Fruit fly (Drosophila melanogaster): Measurements from ENCODE around the gene Clic.

Gene Clic

DNA sequence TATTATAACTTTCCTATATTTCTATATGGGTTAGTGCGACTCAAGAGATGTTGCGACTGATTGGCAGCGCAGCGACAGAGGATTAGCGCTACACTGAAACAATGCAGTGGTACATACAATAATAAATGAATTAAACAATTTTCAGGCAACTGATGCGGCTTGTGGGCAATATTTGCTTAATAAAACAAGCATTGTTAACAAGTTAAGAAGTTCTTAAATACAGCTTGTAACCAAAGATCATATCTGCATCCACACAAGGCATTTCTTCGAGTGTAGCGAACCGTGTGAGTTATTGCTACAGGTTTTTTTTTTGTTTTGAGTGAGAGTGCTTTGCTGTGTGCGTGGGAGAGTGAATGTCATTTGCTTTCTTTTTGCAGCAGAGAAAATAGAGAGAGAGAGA lies 16.8 kb upstream of the Clic start (continued):
- TF ChIP-seq Gug (GFP tag; IDR thresholded peaks at IDR 0.05) (peak; percentile 71; the same call in 3 of the 4 replicates), CG11504 (tag; optimal IDR thresholded peaks at IDR 0.05) (peak; percentile 85), CG6272 (GFP tag; IDR thresholded peaks at IDR 0.05) (peak; percentile 52), Dbx (GFP tag; IDR thresholded peaks at IDR 0.05) (peak; percentile 39; the same call in 2 of the 3 replicates), Drgx (GFP tag; IDR thresholded peaks at IDR 0.05) (peak; percentile 92), pros (GFP tag; optimal IDR thresholded peaks at IDR 0.05) (no peak), CG31441 (GFP tag; IDR thresholded peaks at IDR 0.05) (peak; percentile 79), BtbVII (GFP tag; optimal IDR thresholded peaks at IDR 0.05) (peak; percentile 29), CG4854 (GFP tag; optimal IDR thresholded peaks at IDR 0.05) (peak; percentile 65), zfh2 (GFP tag; optimal IDR thresholded peaks at IDR 0.05) (peak; percentile 82), CG13775 (GFP tag; optimal IDR thresholded peaks at IDR 0.05) (peak; percentile 59), pb (GFP tag; optimal IDR thresholded peaks at IDR 0.05) (peak; percentile 8), cas (GFP tag; IDR thresholded peaks at IDR 0.05) (0 out of 2 replicates have a peak, but pooled peaks have one; percentile 17), CG16779 (GFP tag; IDR thresholded peaks at IDR 0.05) (no peak), Nf-YB (GFP tag; optimal IDR thresholded peaks at IDR 0.05) (peak; percentile 38), ash1 (GFP tag; optimal IDR thresholded peaks at IDR 0.05) (no peak), zf30C (GFP tag; optimal IDR thresholded peaks at IDR 0.05) (peak; percentile 60), h (optimal IDR thresholded peaks at IDR 0.05) (no peak), bigmax (GFP tag; optimal IDR thresholded peaks at IDR 0.05) (no peak), MTF-1 (GFP tag; optimal IDR thresholded peaks at IDR 0.05; ENCODE audit: borderline replicate concordance) (peak; percentile 14), Kr (GFP tag; optimal IDR thresholded peaks at IDR 0.05) (no peak), CG7372 (GFP tag; IDR thresholded peaks at IDR 0.05) (peak; percentile 50; the same call in 1 of the 2 replicates), Scr (GFP tag; IDR thresholded peaks at IDR 0.05; ENCODE audit: partially characterized antibody) (no peak), CG31224 (GFP tag; IDR thresholded peaks at IDR 0.05) (peak; percentile 39; the same call in 1 of the 2 replicates), CG5180 (GFP tag; optimal IDR thresholded peaks at IDR 0.05) (peak; percentile 52), Lpt (GFP tag; optimal IDR thresholded peaks at IDR 0.05) (no peak), Oli (tag; optimal IDR thresholded peaks at IDR 0.05) (peak; percentile 81), sima (GFP tag; optimal IDR thresholded peaks at IDR 0.05) (no peak), CG9797 (GFP tag; optimal IDR thresholded peaks at IDR 0.05) (no peak), CG2875 (GFP tag; optimal IDR thresholded peaks at IDR 0.05) (peak; percentile 60), emc (GFP tag; optimal IDR thresholded peaks at IDR 0.05) (peak; percentile 60), sna (GFP tag; IDR thresholded peaks at IDR 0.05; ENCODE audit: partially characterized antibody) (no peak), chn (GFP tag; optimal IDR thresholded peaks at IDR 0.05) (peak; percentile 75), CG1792 (GFP tag; optimal IDR thresholded peaks at IDR 0.05) (peak; percentile 65), gem (tag; optimal IDR thresholded peaks at IDR 0.05) (peak; percentile 82), kni (GFP tag; optimal IDR thresholded peaks at IDR 0.05) (no peak), ab (GFP tag; optimal IDR thresholded peaks at IDR 0.05) (peak; percentile 54), Rfx (GFP tag; IDR thresholded peaks at IDR 0.05) (peak; percentile 77), CG17829 (tag; optimal IDR thresholded peaks at IDR 0.05) (peak; percentile 42), tna (GFP tag; IDR thresholded peaks at IDR 0.05; ENCODE audit: partially characterized antibody) (no peak), ssp (GFP tag; IDR thresholded peaks at IDR 0.05) (peak; percentile 65), dpn (GFP tag; optimal IDR thresholded peaks at IDR 0.05) (peak; percentile 70 to 76), CG18599 (GFP tag; optimal IDR thresholded peaks at IDR 0.05) (peak; percentile 70), Doc3 (GFP tag; IDR thresholded peaks at IDR 0.05; ENCODE audit: partially characterized antibody) (no peak), dati (GFP tag; IDR thresholded peaks at IDR 0.05) (peak; percentile 69), CG8359 (GFP tag; optimal IDR thresholded peaks at IDR 0.05; ENCODE audit: borderline replicate concordance) (peak; percentile 1), CG10654 (GFP tag; optimal IDR thresholded peaks at IDR 0.05) (peak; percentile 58), Ada2b (GFP tag; IDR thresholded peaks at IDR 0.05) (peak; percentile 79), CG14441 (GFP tag; IDR thresholded peaks at IDR 0.05) (peak; percentile 78), pnt (GFP tag; optimal IDR thresholded peaks at IDR 0.05) (peak; percentile 59), Blimp-1 (GFP tag; optimal IDR thresholded peaks at IDR 0.05) (peak; percentile 72)
